Worm (Caenorhabditis elegans) whole organism, midembryonic: ENCODE data around the gene F57C2.5.

ENCODE experiments used
- T22C8.4 ChIP-seq: fragments of 200-800 bp; sonication (Bioruptor generic); IDR thresholded peaks from 2 replicates; pipeline ENCODE4 v1.3.6; 2022; ENCODE audit warnings: missing genetic modification characterization, missing compliant biosample characterization
- cog-1 ChIP-seq: sonication (generic microtip); optimal IDR thresholded peaks from 2 replicates; lab custom pipeline; 2016; ENCODE audit warnings: missing genetic modification characterization, missing compliant biosample characterization
- flt-1 ChIP-seq: fragments of 200-800 bp; sonication (Bioruptor generic); IDR thresholded peaks from 2 replicates; pipeline ENCODE4 v1.3.6; 2022; ENCODE audit warnings: missing genetic modification characterization, missing compliant biosample characterization
- klf-2 ChIP-seq: fragments of 200-800 bp; sonication (Bioruptor generic); conservative IDR thresholded peaks from 2 replicates; pipeline ENCODE4 v1.3.6; 2022; ENCODE audit warnings: missing genetic modification reagents, missing genetic modification characterization, missing compliant biosample characterization
- med-1 ChIP-seq: sonication (generic microtip); optimal IDR thresholded peaks from 2 replicates; lab custom pipeline; 2017; ENCODE audit warnings: missing genetic modification characterization, mild to moderate bottlenecking, missing compliant biosample characterization, antibody characterized with exemption, missing genetic modification reagents; ENCODE audit not compliant: insufficient read depth
- ref-1 ChIP-seq: fragments of 200-800 bp; sonication (Bioruptor generic); conservative IDR thresholded peaks from 2 replicates; pipeline ENCODE4 v1.3.6; 2022; ENCODE audit warnings: missing genetic modification reagents, missing genetic modification characterization, missing compliant biosample characterization
- tab-1 ChIP-seq: fragments of 200-800 bp; sonication (Bioruptor generic); IDR thresholded peaks from 2 replicates; pipeline ENCODE4 v1.3.6; 2022; ENCODE audit warnings: missing genetic modification characterization, missing compliant biosample characterization
- ztf-23 ChIP-seq: fragments of 200-800 bp; sonication (Bioruptor generic); IDR thresholded peaks from 2 replicates; pipeline ENCODE4 v1.3.6; 2022; ENCODE audit warnings: missing genetic modification reagents, missing genetic modification characterization, missing compliant biosample characterization
- ztf-29 ChIP-seq: fragments of 200-800 bp; sonication (Bioruptor generic); IDR thresholded peaks from 2 replicates; pipeline ENCODE4 v1.3.6; 2022; ENCODE audit warnings: missing genetic modification reagents, missing genetic modification characterization, missing compliant biosample characterization

The F57C2.5 gene

ce11 chrII:14496809-14497208 lies 31.2 kb downstream of the F57C2.5 start:
- TF ChIP-seq ztf-29 (GFP tag; lab: Robert Waterston, UW): peak; percentile 90
- TF ChIP-seq cog-1 (tag; lab: Kevin White, UChicago): peak; percentile 92
- peak; percentile 82 for TF ChIP-seq ref-1 (GFP tag; lab: Robert Waterston, UW)
- TF ChIP-seq T22C8.4 (GFP tag; lab: Robert Waterston, UW): peak; percentile 87
- peak; percentile 72 for TF ChIP-seq med-1 (GFP tag; lab: Kevin White, UChicago)
- peak; percentile 92 for TF ChIP-seq ztf-23 (GFP tag; lab: Robert Waterston, UW)
- peak; percentile 88 for TF ChIP-seq klf-2 (GFP tag; lab: Robert Waterston, UW)
- TF ChIP-seq flt-1 (GFP tag; lab: Robert Waterston, UW): peak; percentile 96
- peak; percentile 92 for TF ChIP-seq tab-1

ce11 chrII:14495341-14495740 lies 32.7 kb downstream of the F57C2.5 start:
- no peak for TF ChIP-seq cog-1 (tag; lab: Kevin White, UChicago)
- TF ChIP-seq ztf-29 (GFP tag; lab: Robert Waterston, UW): no peak
- no peak for TF ChIP-seq ref-1 (GFP tag; lab: Robert Waterston, UW)
- TF ChIP-seq med-1 (GFP tag; lab: Kevin White, UChicago): no peak
- no peak for TF ChIP-seq ztf-23 (GFP tag; lab: Robert Waterston, UW)
- no peak for TF ChIP-seq klf-2 (GFP tag; lab: Robert Waterston, UW)

ce11 chrII:14494464-14494863 lies 33.6 kb downstream of the F57C2.5 start:
- TF ChIP-seq klf-2 (GFP tag; lab: Robert Waterston, UW) (no peak), flt-1 (GFP tag; lab: Robert Waterston, UW) (no peak), tab-1 (no peak)

- TF ChIP-seq klf-2 (GFP tag; lab: Robert Waterston, UW) (no peak), ref-1 (GFP tag; lab: Robert Waterston, UW) (no peak), ztf-29 (GFP tag; lab: Robert Waterston, UW) (no peak), cog-1 (tag; lab: Kevin White, UChicago) (no peak), T22C8.4 (GFP tag; lab: Robert Waterston, UW) (no peak), ztf-23 (GFP tag; lab: Robert Waterston, UW) (no peak), med-1 (GFP tag; lab: Kevin White, UChicago) (no peak), tab-1 (no peak), flt-1 (GFP tag; lab: Robert Waterston, UW) (no peak)
These were observed 33.8 kb downstream of the F57C2.5 start, which contains the start of gene cysl-2 for ce11 chrII:14494414-14494463. Gene cysl-2 (minus strand): TSS chrII:14494451.

- TF ChIP-seq med-1 (GFP tag; lab: Kevin White, UChicago) (no peak), tab-1 (no peak), T22C8.4 (GFP tag; lab: Robert Waterston, UW) (no peak), ref-1 (GFP tag; lab: Robert Waterston, UW) (no peak), flt-1 (GFP tag; lab: Robert Waterston, UW) (no peak), cog-1 (tag; lab: Kevin White, UChicago) (no peak), klf-2 (GFP tag; lab: Robert Waterston, UW) (no peak), ztf-23 (GFP tag; lab: Robert Waterston, UW) (no peak), ztf-29 (GFP tag; lab: Robert Waterston, UW) (no peak)
These were observed 34.0 kb downstream of the F57C2.5 start for ce11 chrII:14494014-14494413.

ce11 chrII:14492592-14493196 lies 35.3 kb downstream of the F57C2.5 start:
- TF ChIP-seq ztf-23 (GFP tag; lab: Robert Waterston, UW) (no peak), med-1 (GFP tag; lab: Kevin White, UChicago) (no peak), ztf-29 (GFP tag; lab: Robert Waterston, UW) (no peak), klf-2 (GFP tag; lab: Robert Waterston, UW) (no peak), flt-1 (GFP tag; lab: Robert Waterston, UW) (no peak), tab-1 (no peak), ref-1 (GFP tag; lab: Robert Waterston, UW) (no peak), cog-1 (tag; lab: Kevin White, UChicago) (no peak), T22C8.4 (GFP tag; lab: Robert Waterston, UW) (no peak)

ce11 chrII:14489407-14489806 lies 38.6 kb downstream of the F57C2.5 start, which contains the start of gene vnut-1:
Gene vnut-1 (plus strand): TSS chrII:14489802.
- TF ChIP-seq med-1 (GFP tag; lab: Kevin White, UChicago): no peak
- no peak for TF ChIP-seq ztf-23 (GFP tag; lab: Robert Waterston, UW)
- no peak for TF ChIP-seq klf-2 (GFP tag; lab: Robert Waterston, UW)
- no peak for TF ChIP-seq T22C8.4 (GFP tag; lab: Robert Waterston, UW)
- TF ChIP-seq cog-1 (tag; lab: Kevin White, UChicago): no peak
- TF ChIP-seq tab-1: no peak
- TF ChIP-seq ztf-29 (GFP tag; lab: Robert Waterston, UW): no peak
- TF ChIP-seq flt-1 (GFP tag; lab: Robert Waterston, UW): 0 out of 2 replicates have a peak, but pooled peaks have one; percentile 24

- no peak for TF ChIP-seq flt-1 (GFP tag; lab: Robert Waterston, UW)
- peak; percentile 62; the same call in 1 of the 2 replicates for TF ChIP-seq ztf-23 (GFP tag; lab: Robert Waterston, UW)
These were observed 39.4 kb downstream of the F57C2.5 start, which contains the start of gene usp-14 for ce11 chrII:14488661-14489060. Gene usp-14 (minus strand): TSS chrII:14488688.

- no peak for TF ChIP-seq med-1 (GFP tag; lab: Kevin White, UChicago)
- no peak for TF ChIP-seq flt-1 (GFP tag; lab: Robert Waterston, UW)
- TF ChIP-seq T22C8.4 (GFP tag; lab: Robert Waterston, UW): no peak
- no peak for TF ChIP-seq ztf-23 (GFP tag; lab: Robert Waterston, UW)
- no peak for TF ChIP-seq ztf-29 (GFP tag; lab: Robert Waterston, UW)
- TF ChIP-seq cog-1 (tag; lab: Kevin White, UChicago): no peak
- TF ChIP-seq tab-1: no peak
- no peak for TF ChIP-seq klf-2 (GFP tag; lab: Robert Waterston, UW)
- TF ChIP-seq ref-1 (GFP tag; lab: Robert Waterston, UW): no peak
These were observed 44.2 kb downstream of the F57C2.5 start for ce11 chrII:14483813-14484212.

ce11 chrII:14480772-14481171 lies 47.3 kb downstream of the F57C2.5 start:
- TF ChIP-seq klf-2 (GFP tag; lab: Robert Waterston, UW) (no peak), ztf-23 (GFP tag; lab: Robert Waterston, UW) (no peak), tab-1 (no peak), med-1 (GFP tag; lab: Kevin White, UChicago) (no peak), ztf-29 (GFP tag; lab: Robert Waterston, UW) (no peak), flt-1 (GFP tag; lab: Robert Waterston, UW) (no peak), cog-1 (tag; lab: Kevin White, UChicago) (no peak), ref-1 (GFP tag; lab: Robert Waterston, UW) (no peak), T22C8.4 (GFP tag; lab: Robert Waterston, UW) (no peak)
